Fruit fly (Drosophila melanogaster) whole organism, embryonic: ENCODE data around the gene CG31549.

Experiments
- Aef1 ChIP-seq: fragments of 200-800 bp; sonication (Bioruptor generic); IDR thresholded peaks from 3 replicates; pipeline ENCODE4 v1.3.6; 2022; ENCODE audit warnings: missing biosample characterization, missing genetic modification characterization
- Atf-2 ChIP-seq: fragments of 200-800 bp; sonication (Bioruptor generic); optimal IDR thresholded peaks from 2 replicates; lab custom pipeline; 2016; ENCODE audit warnings: missing biosample characterization, missing genetic modification characterization
- CG10147 ChIP-seq: fragments of 200-800 bp; sonication (Bioruptor generic); optimal IDR thresholded peaks from 2 replicates; lab custom pipeline; 2019; ENCODE audit warnings: missing biosample characterization, mild to moderate bottlenecking, missing genetic modification characterization, moderate library complexity
- CG10431 ChIP-seq: fragments of 200-800 bp; sonication (Bioruptor generic); optimal IDR thresholded peaks from 3 replicates; lab custom pipeline; 2018; ENCODE audit warnings: missing biosample characterization, mild to moderate bottlenecking, missing genetic modification characterization
- CG11247 ChIP-seq: fragments of 200-800 bp; sonication (Bioruptor generic); IDR thresholded peaks from 2 replicates; pipeline ENCODE4 v1.3.6; 2022; ENCODE audit warnings: missing biosample characterization, missing genetic modification characterization
- CG14441 ChIP-seq: fragments of 200-800 bp; sonication (Bioruptor generic); IDR thresholded peaks from 2 replicates; pipeline ENCODE4 v1.3.6; 2022; ENCODE audit warnings: missing biosample characterization, missing genetic modification characterization
- CG14860 ChIP-seq: fragments of 200-800 bp; sonication (Bioruptor generic); IDR thresholded peaks from 3 replicates; pipeline ENCODE4 v1.3.6; 2022; ENCODE audit warnings: missing biosample characterization, missing genetic modification characterization; ENCODE audit not compliant: partially characterized antibody
- CG15073 ChIP-seq: fragments of 200-800 bp; sonication (Bioruptor generic); optimal IDR thresholded peaks from 2 replicates; lab custom pipeline; 2016; ENCODE audit warnings: missing biosample characterization, missing genetic modification characterization
- CG1529 ChIP-seq: fragments of 200-800 bp; sonication (Bioruptor generic); optimal IDR thresholded peaks from 3 replicates; lab custom pipeline; 2018; ENCODE audit warnings: missing biosample characterization, missing genetic modification characterization
- CG16779 ChIP-seq: fragments of 200-800 bp; sonication (Bioruptor generic); IDR thresholded peaks from 2 replicates; pipeline ENCODE4 v1.3.6; 2022; ENCODE audit warnings: missing biosample characterization, missing genetic modification characterization
- CG17186 ChIP-seq: fragments of 200-800 bp; sonication (Bioruptor generic); optimal IDR thresholded peaks from 3 replicates; lab custom pipeline; 2017; ENCODE audit warnings: missing biosample characterization, missing genetic modification reagents, missing genetic modification characterization
- CG17912 ChIP-seq: fragments of 200-800 bp; sonication (Bioruptor generic); optimal IDR thresholded peaks from 2 replicates; lab custom pipeline; 2018; ENCODE audit warnings: missing biosample characterization, mild to moderate bottlenecking, missing genetic modification characterization
- CG2202 ChIP-seq: fragments of 200-800 bp; sonication (Bioruptor generic); optimal IDR thresholded peaks from 2 replicates; lab custom pipeline; 2018; ENCODE audit warnings: missing biosample characterization, mild to moderate bottlenecking, missing genetic modification characterization
- CG2678 ChIP-seq: fragments of 200-800 bp; sonication (Bioruptor generic); optimal IDR thresholded peaks from 3 replicates; lab custom pipeline; 2019; ENCODE audit warnings: missing biosample characterization, mild to moderate bottlenecking, missing genetic modification characterization, moderate library complexity
- CG3726 ChIP-seq: fragments of 200-800 bp; sonication (Bioruptor generic); IDR thresholded peaks from 3 replicates; pipeline ENCODE4, ENCODE4 v1.3.6; 2022; ENCODE audit warnings: missing biosample characterization, missing genetic modification characterization
- CG6854 ChIP-seq: fragments of 200-800 bp; sonication (Bioruptor generic); optimal IDR thresholded peaks from 3 replicates; lab custom pipeline; 2017; ENCODE audit warnings: missing biosample characterization, mild to moderate bottlenecking, missing genetic modification characterization
- CG9727 ChIP-seq: fragments of 200-800 bp; sonication (Bioruptor generic); optimal IDR thresholded peaks from 3 replicates; lab custom pipeline; 2017; ENCODE audit warnings: missing biosample characterization, mild to moderate bottlenecking, missing genetic modification characterization
- CrebB ChIP-seq: fragments of 200-800 bp; sonication (Bioruptor generic); optimal IDR thresholded peaks from 3 replicates; lab custom pipeline; 2018; ENCODE audit warnings: missing biosample characterization, mild to moderate bottlenecking, missing genetic modification characterization
- Dip2 ChIP-seq: fragments of 200-800 bp; sonication (Bioruptor generic); IDR thresholded peaks from 2 replicates; pipeline ENCODE4 v1.3.6; 2022; ENCODE audit warnings: missing biosample characterization, missing genetic modification characterization
- Ets97D ChIP-seq: fragments of 200-800 bp; sonication (Bioruptor generic); optimal IDR thresholded peaks from 3 replicates; lab custom pipeline; 2016; ENCODE audit warnings: missing biosample characterization, missing genetic modification characterization
- Fer1 ChIP-seq: fragments of 200-800 bp; sonication (Bioruptor generic); optimal IDR thresholded peaks from 2 replicates; lab custom pipeline; 2017; ENCODE audit warnings: missing biosample characterization, mild to moderate bottlenecking, missing genetic modification characterization
- H2.0 ChIP-seq: fragments of 200-800 bp; sonication (Bioruptor generic); IDR thresholded peaks from 2 replicates; pipeline ENCODE4 v1.3.6; 2022; ENCODE audit warnings: missing biosample characterization, missing genetic modification characterization
- HmgZ ChIP-seq: fragments of 200-800 bp; sonication (Bioruptor generic); optimal IDR thresholded peaks from 2 replicates; lab custom pipeline; 2018; ENCODE audit warnings: missing biosample characterization, mild to moderate bottlenecking, missing genetic modification characterization
- Nf-YA ChIP-seq: fragments of 200-800 bp; sonication (Bioruptor generic); IDR thresholded peaks from 2 replicates; pipeline ENCODE4 v1.3.6; 2022; ENCODE audit warnings: missing biosample characterization, missing genetic modification characterization
- NfI ChIP-seq: fragments of 200-800 bp; sonication (Bioruptor generic); optimal IDR thresholded peaks from 3 replicates; lab custom pipeline; 2018; ENCODE audit warnings: missing biosample characterization, mild to moderate bottlenecking, missing genetic modification characterization, moderate library complexity
- Ssrp ChIP-seq: fragments of 200-800 bp; sonication (Bioruptor generic); optimal IDR thresholded peaks from 2 replicates; lab custom pipeline; 2018; ENCODE audit warnings: missing biosample characterization, mild to moderate bottlenecking, missing genetic modification characterization, moderate library complexity
- Tbp ChIP-seq: fragments of >200 bp; optimal IDR thresholded peaks from 2 replicates; lab custom pipeline; 2018; ENCODE audit warnings: missing biosample characterization, missing genetic modification characterization
- Xbp1 ChIP-seq: fragments of 200-800 bp; sonication (Bioruptor generic); optimal IDR thresholded peaks from 3 replicates; lab custom pipeline; 2016; ENCODE audit warnings: missing biosample characterization, mild to moderate bottlenecking, missing genetic modification characterization
- YL-1 ChIP-seq: fragments of 200-800 bp; sonication (Bioruptor generic); optimal IDR thresholded peaks from 3 replicates; lab custom pipeline; 2017; ENCODE audit warnings: missing biosample characterization, mild to moderate bottlenecking, missing genetic modification characterization
- ash1 ChIP-seq: fragments of 200-800 bp; sonication (Bioruptor generic); optimal IDR thresholded peaks from 2 replicates; lab custom pipeline; 2018; ENCODE audit warnings: missing biosample characterization, mild to moderate bottlenecking, missing genetic modification characterization
- bcd ChIP-seq: fragments of 200-800 bp; sonication (Bioruptor generic); optimal IDR thresholded peaks from 2 replicates; lab custom pipeline; 2017; ENCODE audit warnings: missing biosample characterization, mild to moderate bottlenecking, missing genetic modification characterization
- cato ChIP-seq: fragments of 200-800 bp; sonication (Bioruptor generic); optimal IDR thresholded peaks from 2 replicates; lab custom pipeline; 2016; ENCODE audit warnings: missing biosample characterization, missing genetic modification characterization, borderline replicate concordance
- cg ChIP-seq: fragments of 200-800 bp; sonication (Bioruptor generic); optimal IDR thresholded peaks from 3 replicates; lab custom pipeline; 2019; ENCODE audit warnings: missing biosample characterization, mild to moderate bottlenecking, missing genetic modification characterization, moderate library complexity
- corto ChIP-seq: fragments of 200-800 bp; sonication (Bioruptor generic); optimal IDR thresholded peaks from 2 replicates; lab custom pipeline; 2016; ENCODE audit warnings: missing biosample characterization, mild to moderate bottlenecking, missing genetic modification characterization, moderate library complexity
- dysf ChIP-seq: fragments of 200-800 bp; sonication (Bioruptor generic); IDR thresholded peaks from 3 replicates; pipeline ENCODE4 v1.3.6; 2022; ENCODE audit warnings: missing biosample characterization, missing genetic modification characterization
- ems ChIP-seq: fragments of 200-800 bp; sonication (Bioruptor generic); optimal IDR thresholded peaks from 3 replicates; lab custom pipeline; 2016; ENCODE audit warnings: missing biosample characterization, missing genetic modification characterization
- gsb-n ChIP-seq: fragments of 200-800 bp; sonication (Bioruptor generic); optimal IDR thresholded peaks from 3 replicates; lab custom pipeline; 2018; ENCODE audit warnings: missing biosample characterization, mild to moderate bottlenecking, missing genetic modification characterization
- gt ChIP-seq: fragments of 200-800 bp; sonication (Bioruptor generic); IDR thresholded peaks from 2 replicates; pipeline ENCODE4 v1.3.6; 2022; ENCODE audit warnings: missing biosample characterization, missing genetic modification characterization
- inv ChIP-seq: fragments of 200-800 bp; sonication (Bioruptor generic); IDR thresholded peaks from 2 replicates; pipeline ENCODE4 v1.3.6; 2022; ENCODE audit warnings: missing biosample characterization, missing genetic modification characterization; ENCODE audit not compliant: partially characterized antibody
- jumu ChIP-seq: fragments of 200-800 bp; sonication (Bioruptor generic); optimal IDR thresholded peaks from 3 replicates; lab custom pipeline; 2016; ENCODE audit warnings: missing biosample characterization, missing genetic modification characterization
- lab ChIP-seq: fragments of 200-800 bp; sonication (Bioruptor generic); optimal IDR thresholded peaks from 3 replicates; lab custom pipeline; 2017; ENCODE audit warnings: missing biosample characterization, missing genetic modification characterization, mild to moderate bottlenecking, moderate library complexity, missing genetic modification reagents
- lilli ChIP-seq: fragments of 200-800 bp; sonication (Bioruptor generic); optimal IDR thresholded peaks from 3 replicates; lab custom pipeline; 2016; ENCODE audit warnings: missing biosample characterization, missing genetic modification characterization
- lola ChIP-seq, 3 experiments: fragments of >200 bp in 2 of 3; fragments of 200-800 bp in 1 of 3; sonication (Bioruptor generic) in 1 of 3; optimal IDR thresholded peaks; 2 replicates each; lab custom pipeline; 2017 to 2019; ENCODE audit warnings: missing biosample characterization in 3 of 3, missing genetic modification characterization in 3 of 3, mild to moderate bottlenecking in 1 of 3, moderate library complexity in 1 of 3
- mirr ChIP-seq: fragments of 200-800 bp; sonication (Bioruptor generic); optimal IDR thresholded peaks from 3 replicates; lab custom pipeline; 2018; ENCODE audit warnings: missing biosample characterization, mild to moderate bottlenecking, missing genetic modification characterization
- nerfin-2 ChIP-seq: fragments of 200-800 bp; sonication (Bioruptor generic); IDR thresholded peaks from 2 replicates; pipeline ENCODE4 v1.3.6; 2022; ENCODE audit warnings: missing biosample characterization, missing genetic modification characterization; ENCODE audit not compliant: partially characterized antibody
- odd ChIP-seq: fragments of 200-800 bp; sonication (Bioruptor generic); optimal IDR thresholded peaks from 2 replicates; lab custom pipeline; 2017; ENCODE audit warnings: missing biosample characterization, mild to moderate bottlenecking, missing genetic modification characterization
- onecut ChIP-seq: fragments of 200-800 bp; sonication (Bioruptor generic); IDR thresholded peaks from 2 replicates; pipeline ENCODE4 v1.3.6; 2022; ENCODE audit warnings: missing biosample characterization, missing genetic modification characterization
- ro ChIP-seq: fragments of 200-800 bp; sonication (Bioruptor generic); IDR thresholded peaks from 2 replicates; pipeline ENCODE4 v1.3.6; 2022; ENCODE audit warnings: missing biosample characterization, missing genetic modification characterization
- sim ChIP-seq: fragments of 200-800 bp; sonication (Bioruptor generic); IDR thresholded peaks from 2 replicates; pipeline ENCODE4 v1.3.6; 2022; ENCODE audit warnings: missing biosample characterization, missing genetic modification characterization
- sob ChIP-seq: fragments of 200-800 bp; sonication (Bioruptor generic); IDR thresholded peaks from 2 replicates; pipeline ENCODE4 v1.3.6; 2022; ENCODE audit warnings: missing biosample characterization, missing genetic modification characterization
- usp ChIP-seq: fragments of >200 bp; optimal IDR thresholded peaks from 2 replicates; lab custom pipeline; 2017; ENCODE audit warnings: missing biosample characterization, missing genetic modification characterization
- zfh2 ChIP-seq: fragments of 200-800 bp; sonication (Bioruptor generic); optimal IDR thresholded peaks from 2 replicates; lab custom pipeline; 2016; ENCODE audit warnings: missing biosample characterization, missing genetic modification characterization

The CG31549 gene

dm6 chr3R:5613114-5613443 lies 18.9 kb upstream of the CG31549 start, which contains the start of gene Atu (continued):
- TF ChIP-seq CG11247 (no peak), lab (GFP tag; lab: Kevin White, UChicago) (no peak), cato (GFP tag; lab: Kevin White, UChicago) (peak; percentile 12), bcd (GFP tag; lab: Kevin White, UChicago) (no peak), YL-1 (GFP tag; lab: Kevin White, UChicago) (peak; percentile 81), dysf (no peak), CG17912 (GFP tag; lab: Kevin White, UChicago) (no peak), NfI (peak; percentile 27), lilli (peak; percentile 48), odd (GFP tag; lab: Kevin White, UChicago) (no peak), Tbp (GFP tag; lab: Kevin White, UChicago) (peak; percentile 26), onecut (peak; percentile 6; the same call in 1 of the 2 replicates), ems (GFP tag; lab: Kevin White, UChicago) (no peak), gsb-n (tag; lab: Kevin White, UChicago) (no peak), jumu (GFP tag; lab: Kevin White, UChicago) (no peak), CG16779 (GFP tag; lab: Robert Waterston, UW) (no peak), CG17186 (peak; percentile 57), CG2678 (tag; lab: Kevin White, UChicago) (peak; percentile 38), zfh2 (GFP tag; lab: Kevin White, UChicago) (peak; percentile 38), sob (GFP tag; lab: Robert Waterston, UW) (peak; percentile 52), usp (no peak), CG14860 (GFP tag; lab: Robert Waterston, UW) (peak; percentile 94), HmgZ (tag; lab: Kevin White, UChicago) (peak; percentile 79), Ets97D (GFP tag; lab: Kevin White, UChicago) (peak; percentile 66), Aef1 (no peak), gt (GFP tag; lab: Robert Waterston, UW) (no peak), Fer1 (GFP tag; lab: Kevin White, UChicago) (peak; percentile 3), CG14441 (GFP tag; lab: Robert Waterston, UW) (no peak), CG3726 (GFP tag; lab: Robert Waterston, UW) (no peak), sim (GFP tag; lab: Robert Waterston, UW) (no peak), Ssrp (tag; lab: Kevin White, UChicago) (no peak), nerfin-2 (GFP tag; lab: Robert Waterston, UW) (peak; percentile 85), Xbp1 (GFP tag; lab: Kevin White, UChicago) (peak; percentile 47), cg (GFP tag; lab: Kevin White, UChicago) (peak; percentile 87), ash1 (GFP tag; lab: Kevin White, UChicago) (no peak), Nf-YA (GFP tag; lab: Robert Waterston, UW) (no peak), Atf-2 (GFP tag; lab: Kevin White, UChicago) (no peak), CG9727 (GFP tag; lab: Kevin White, UChicago) (peak; percentile 32), CG6854 (GFP tag; lab: Kevin White, UChicago) (no peak), ro (no peak), H2.0 (GFP tag; lab: Robert Waterston, UW) (no peak), inv (GFP tag; lab: Robert Waterston, UW) (peak; percentile 90), mirr (GFP tag; lab: Kevin White, UChicago) (no peak), CG2202 (tag; lab: Kevin White, UChicago) (no peak), lola (GFP tag; optimal IDR thresholded peaks at IDR 0.05; lab: Kevin White, UChicago) (peak in 1 of 3 experiments; percentile 34), CrebB (tag; lab: Kevin White, UChicago) (no peak), Dip2 (no peak), CG10147 (GFP tag; lab: Kevin White, UChicago) (peak; percentile 38), CG1529 (GFP tag; lab: Kevin White, UChicago) (no peak), corto (GFP tag; lab: Kevin White, UChicago) (no peak), CG15073 (no peak), CG10431 (no peak)
